Fruit fly (Drosophila melanogaster) whole organism, embryonic: ENCODE results near the gene CG7707.

Experiments used
- Aef1 ChIP-seq: fragments of 200-800 bp; sonication (Bioruptor generic); IDR thresholded peaks from 3 replicates; pipeline ENCODE4 v1.3.6; 2022; ENCODE audit warnings: missing biosample characterization, missing genetic modification characterization
- CG10267 ChIP-seq: fragments of 200-800 bp; sonication (Bioruptor generic); optimal IDR thresholded peaks from 2 replicates; lab custom pipeline; 2018; ENCODE audit warnings: missing biosample characterization, mild to moderate bottlenecking, missing genetic modification characterization, moderate library complexity
- CG10654 ChIP-seq: fragments of 200-800 bp; sonication (Bioruptor generic); optimal IDR thresholded peaks from 2 replicates; lab custom pipeline; 2016; ENCODE audit warnings: missing biosample characterization, missing genetic modification characterization
- CG10959 ChIP-seq: fragments of 200-800 bp; sonication (Bioruptor generic); IDR thresholded peaks from 2 replicates; pipeline ENCODE4 v1.3.6; 2022; ENCODE audit warnings: missing biosample characterization, missing genetic modification characterization
- CG14710 ChIP-seq: fragments of 200-800 bp; sonication (Bioruptor generic); optimal IDR thresholded peaks from 3 replicates; lab custom pipeline; 2019; ENCODE audit warnings: missing biosample characterization, mild to moderate bottlenecking, missing genetic modification characterization, moderate library complexity
- CG15269 ChIP-seq: fragments of 200-800 bp; sonication (Bioruptor generic); optimal IDR thresholded peaks from 2 replicates; lab custom pipeline; 2018; ENCODE audit warnings: missing biosample characterization, mild to moderate bottlenecking, missing genetic modification characterization, moderate library complexity
- CG15514 ChIP-seq: fragments of 200-800 bp; sonication (Bioruptor generic); optimal IDR thresholded peaks from 3 replicates; lab custom pipeline; 2017; ENCODE audit warnings: missing biosample characterization, missing genetic modification characterization, mild to moderate bottlenecking, moderate library complexity, missing genetic modification reagents
- CG17186 ChIP-seq: fragments of 200-800 bp; sonication (Bioruptor generic); optimal IDR thresholded peaks from 3 replicates; lab custom pipeline; 2017; ENCODE audit warnings: missing biosample characterization, missing genetic modification reagents, missing genetic modification characterization
- CG17568 ChIP-seq: fragments of 200-800 bp; sonication (Bioruptor generic); optimal IDR thresholded peaks from 2 replicates; lab custom pipeline; 2018; ENCODE audit warnings: missing biosample characterization, mild to moderate bottlenecking, missing genetic modification characterization, moderate library complexity
- CG17802 ChIP-seq: fragments of 200-800 bp; sonication (Bioruptor generic); optimal IDR thresholded peaks from 2 replicates; lab custom pipeline; 2018; ENCODE audit warnings: missing biosample characterization, mild to moderate bottlenecking, missing genetic modification characterization, moderate library complexity
- CG2120 ChIP-seq: fragments of 200-800 bp; sonication (Bioruptor generic); optimal IDR thresholded peaks from 3 replicates; lab custom pipeline; 2016; ENCODE audit warnings: missing biosample characterization, missing genetic modification characterization
- CG30403 ChIP-seq: fragments of 200-800 bp; sonication (Bioruptor generic); optimal IDR thresholded peaks from 3 replicates; lab custom pipeline; 2016; ENCODE audit warnings: missing biosample characterization, missing genetic modification characterization
- CG31365 ChIP-seq: fragments of 200-800 bp; sonication (Bioruptor generic); optimal IDR thresholded peaks from 2 replicates; lab custom pipeline; 2018; ENCODE audit warnings: missing biosample characterization, mild to moderate bottlenecking, missing genetic modification characterization
- CG32772 ChIP-seq: fragments of 200-800 bp; sonication (Bioruptor generic); IDR thresholded peaks from 2 replicates; pipeline ENCODE4 v1.3.6; 2022; ENCODE audit warnings: missing biosample characterization, missing genetic modification characterization
- CG34376 ChIP-seq: fragments of 200-800 bp; sonication (Bioruptor generic); optimal IDR thresholded peaks from 2 replicates; lab custom pipeline; 2018; ENCODE audit warnings: missing biosample characterization, mild to moderate bottlenecking, missing genetic modification characterization
- CG42726 ChIP-seq: fragments of 200-800 bp; sonication (Bioruptor generic); IDR thresholded peaks from 2 replicates; pipeline ENCODE4 v1.3.6; 2022; ENCODE audit warnings: missing biosample characterization, missing genetic modification characterization; ENCODE audit not compliant: partially characterized antibody
- CG5245 ChIP-seq: fragments of 200-800 bp; sonication (Bioruptor generic); optimal IDR thresholded peaks from 3 replicates; lab custom pipeline; 2016; ENCODE audit warnings: missing biosample characterization, missing genetic modification characterization
- CG7928 ChIP-seq: fragments of 200-800 bp; sonication (Bioruptor generic); optimal IDR thresholded peaks from 2 replicates; lab custom pipeline; 2017; ENCODE audit warnings: missing biosample characterization, mild to moderate bottlenecking, missing genetic modification characterization
- CG7963 ChIP-seq: fragments of 200-800 bp; sonication (Bioruptor generic); IDR thresholded peaks from 3 replicates; pipeline ENCODE4 v1.3.6; 2022; ENCODE audit warnings: missing biosample characterization, missing genetic modification characterization; ENCODE audit not compliant: partially characterized antibody
- CG7987 ChIP-seq: fragments of 200-800 bp; sonication (Bioruptor generic); optimal IDR thresholded peaks from 2 replicates; lab custom pipeline; 2018; ENCODE audit warnings: missing biosample characterization, mild to moderate bottlenecking, missing genetic modification characterization, moderate library complexity
- CG9437 ChIP-seq: fragments of 200-800 bp; sonication (Bioruptor generic); optimal IDR thresholded peaks from 2 replicates; lab custom pipeline; 2018; ENCODE audit warnings: missing biosample characterization, mild to moderate bottlenecking, missing genetic modification characterization
- CG9609 ChIP-seq: fragments of 200-800 bp; sonication (Bioruptor generic); optimal IDR thresholded peaks from 3 replicates; lab custom pipeline; 2016; ENCODE audit warnings: missing biosample characterization, missing genetic modification characterization
- Doc3 ChIP-seq: fragments of 200-800 bp; sonication (Bioruptor generic); IDR thresholded peaks from 3 replicates; pipeline ENCODE4 v1.3.6; 2022; ENCODE audit warnings: missing biosample characterization, missing genetic modification characterization; ENCODE audit not compliant: partially characterized antibody
- H2.0 ChIP-seq: fragments of 200-800 bp; sonication (Bioruptor generic); IDR thresholded peaks from 2 replicates; pipeline ENCODE4 v1.3.6; 2022; ENCODE audit warnings: missing biosample characterization, missing genetic modification characterization
- Hr39 ChIP-seq: fragments of >200 bp; optimal IDR thresholded peaks from 2 replicates; lab custom pipeline; 2017
- Hr78 ChIP-seq, 2 experiments: fragments of 200-800 bp in 1 of 2; fragments of >200 bp in 1 of 2; sonication (Bioruptor generic) in 1 of 2; optimal IDR thresholded peaks; 2 replicates each; lab custom pipeline; 2017 to 2019; ENCODE audit warnings: missing biosample characterization in 2 of 2, missing genetic modification characterization in 2 of 2, mild to moderate bottlenecking in 1 of 2, moderate library complexity in 1 of 2
- Lhr ChIP-seq: fragments of 200-800 bp; sonication (Bioruptor generic); optimal IDR thresholded peaks from 3 replicates; lab custom pipeline; 2017; ENCODE audit warnings: mild to moderate bottlenecking, missing biosample characterization, missing genetic modification reagents, missing genetic modification characterization
- Optix ChIP-seq: fragments of 200-800 bp; sonication (Bioruptor generic); IDR thresholded peaks from 3 replicates; pipeline ENCODE4 v1.3.6; 2022; ENCODE audit warnings: missing biosample characterization, missing genetic modification characterization
- Rfx ChIP-seq: fragments of 200-800 bp; sonication (Bioruptor generic); IDR thresholded peaks from 2 replicates; pipeline ENCODE4 v1.3.6; 2022; ENCODE audit warnings: missing biosample characterization, missing genetic modification characterization
- Sry-δ ChIP-seq: fragments of 200-800 bp; sonication (Bioruptor generic); optimal IDR thresholded peaks from 2 replicates; lab custom pipeline; 2016; ENCODE audit warnings: missing biosample characterization, missing genetic modification characterization
- Stat92E ChIP-seq, 3 experiments: fragments of >200 bp in 2 of 3; fragments of 200-800 bp in 1 of 3; sonication (Bioruptor generic) in 1 of 3; optimal IDR thresholded peaks; 2 replicates each; lab custom pipeline; 2017 to 2019; ENCODE audit warnings: missing biosample characterization in 3 of 3, missing genetic modification characterization in 3 of 3, mild to moderate bottlenecking in 1 of 3, moderate library complexity in 1 of 3
- Tbp ChIP-seq: fragments of >200 bp; optimal IDR thresholded peaks from 2 replicates; lab custom pipeline; 2018; ENCODE audit warnings: missing biosample characterization, missing genetic modification characterization
- ato ChIP-seq: fragments of 200-800 bp; sonication (Bioruptor generic); IDR thresholded peaks from 2 replicates; pipeline ENCODE4 v1.3.6; 2022; ENCODE audit warnings: missing biosample characterization, missing genetic modification characterization; ENCODE audit not compliant: partially characterized antibody
- chn ChIP-seq: fragments of 200-800 bp; sonication (Bioruptor generic); optimal IDR thresholded peaks from 2 replicates; lab custom pipeline; 2016; ENCODE audit warnings: missing biosample characterization, missing genetic modification characterization
- crc ChIP-seq: fragments of 200-800 bp; sonication (Bioruptor generic); optimal IDR thresholded peaks from 2 replicates; lab custom pipeline; 2016; ENCODE audit warnings: missing biosample characterization, missing genetic modification characterization
- dmrt99B ChIP-seq: fragments of 200-800 bp; sonication (Bioruptor generic); optimal IDR thresholded peaks from 2 replicates; lab custom pipeline; 2018; ENCODE audit warnings: missing biosample characterization, mild to moderate bottlenecking, missing genetic modification characterization, moderate library complexity
- dpn ChIP-seq, 2 experiments: fragments of 200-800 bp; sonication (Bioruptor generic); optimal IDR thresholded peaks; 3 replicates each; lab custom pipeline; 2016; ENCODE audit warnings: missing biosample characterization in 2 of 2, missing genetic modification characterization in 2 of 2
- gfzf ChIP-seq: fragments of 200-800 bp; sonication (Bioruptor generic); optimal IDR thresholded peaks from 2 replicates; lab custom pipeline; 2016; ENCODE audit warnings: missing biosample characterization, mild to moderate bottlenecking, missing genetic modification characterization, moderate library complexity
- grn ChIP-seq: fragments of 200-800 bp; sonication (Bioruptor generic); optimal IDR thresholded peaks from 3 replicates; lab custom pipeline; 2017; ENCODE audit warnings: missing biosample characterization, missing genetic modification characterization
- lbe ChIP-seq: fragments of 200-800 bp; sonication (Bioruptor generic); optimal IDR thresholded peaks from 2 replicates; lab custom pipeline; 2016; ENCODE audit warnings: missing biosample characterization, mild to moderate bottlenecking, missing genetic modification characterization
- nmo ChIP-seq: fragments of 200-800 bp; sonication (Bioruptor generic); optimal IDR thresholded peaks from 2 replicates; lab custom pipeline; 2018; ENCODE audit warnings: missing biosample characterization, mild to moderate bottlenecking, missing genetic modification characterization, moderate library complexity
- onecut ChIP-seq: fragments of 200-800 bp; sonication (Bioruptor generic); IDR thresholded peaks from 2 replicates; pipeline ENCODE4 v1.3.6; 2022; ENCODE audit warnings: missing biosample characterization, missing genetic modification characterization
- pho ChIP-seq: fragments of 200-800 bp; sonication (Bioruptor generic); optimal IDR thresholded peaks from 2 replicates; lab custom pipeline; 2016; ENCODE audit warnings: missing biosample characterization, missing genetic modification characterization
- phol ChIP-seq: fragments of 200-800 bp; sonication (Bioruptor generic); optimal IDR thresholded peaks from 3 replicates; lab custom pipeline; 2018; ENCODE audit warnings: missing biosample characterization, mild to moderate bottlenecking, missing genetic modification characterization, moderate library complexity
- pita ChIP-seq: fragments of 200-800 bp; sonication (Bioruptor generic); optimal IDR thresholded peaks from 2 replicates; lab custom pipeline; 2017; ENCODE audit warnings: missing biosample characterization, mild to moderate bottlenecking, missing genetic modification characterization
- prd ChIP-seq, 3 experiments: fragments of >200 bp in 2 of 3; fragments of 200-800 bp in 1 of 3; sonication (Bioruptor generic) in 1 of 3; optimal IDR thresholded peaks in 2 of 3; IDR thresholded peaks in 1 of 3; 2 replicates in 2 of 3; 3 replicates in 1 of 3; pipeline versions ENCODE4 v1.3.6 to Lab custom; 2017 to 2022; ENCODE audit warnings: missing biosample characterization in 1 of 3, missing genetic modification characterization in 1 of 3
- ssp ChIP-seq: fragments of 200-800 bp; sonication (Bioruptor generic); IDR thresholded peaks from 2 replicates; pipeline ENCODE4 v1.3.6; 2022; ENCODE audit warnings: missing biosample characterization, missing genetic modification characterization
- tgo ChIP-seq: fragments of 200-800 bp; sonication (Bioruptor generic); IDR thresholded peaks from 3 replicates; pipeline ENCODE4 v1.3.6; 2022; ENCODE audit warnings: missing biosample characterization, missing genetic modification characterization
- yki ChIP-seq: fragments of >200 bp; optimal IDR thresholded peaks from 3 replicates; lab custom pipeline; 2018
- z ChIP-seq: fragments of 200-800 bp; sonication (Bioruptor generic); IDR thresholded peaks from 3 replicates; pipeline ENCODE4 v1.3.6; 2022; ENCODE audit warnings: missing biosample characterization, missing genetic modification characterization

The CG7707 gene

DNA sequence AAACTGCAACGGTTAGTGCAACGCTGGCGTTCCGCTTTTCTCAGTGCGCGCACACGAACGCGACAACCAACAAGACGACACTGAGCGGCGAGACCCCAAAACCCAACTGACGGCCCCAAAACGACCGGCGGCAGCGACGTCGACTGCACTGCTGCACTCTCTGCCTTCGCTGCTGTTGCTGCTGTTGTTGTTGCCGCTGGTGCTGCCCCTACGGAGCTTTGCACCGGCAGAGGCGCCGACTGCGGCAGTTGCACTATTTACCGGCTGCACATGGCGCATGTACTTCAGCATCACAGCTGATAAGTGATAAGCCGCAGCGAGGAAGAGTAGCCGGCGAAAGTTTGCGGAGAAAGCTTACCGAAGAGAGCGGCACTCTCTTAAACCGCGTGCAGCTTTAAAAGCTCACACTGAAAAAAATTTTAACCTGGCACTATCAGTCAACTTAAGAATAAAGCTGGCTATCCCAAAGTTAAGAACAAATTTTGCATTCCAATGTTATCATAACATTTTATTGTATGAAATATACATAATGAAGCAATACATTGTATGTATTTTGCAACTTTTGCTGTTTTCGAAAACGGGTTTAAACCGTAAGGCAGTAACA is 5.0 kb upstream of the CG7707 start, which contains the start of gene Rbp6 (continued):
- no peak for TF ChIP-seq H2.0
- no peak for TF ChIP-seq Aef1 (GFP tag; lab: Robert Waterston, UW)
- TF ChIP-seq CG9437 (GFP tag; lab: Kevin White, UChicago) = no peak
- TF ChIP-seq phol (tag; lab: Kevin White, UChicago) = peak; percentile 16
- TF ChIP-seq CG32772 (GFP tag; lab: Robert Waterston, UW) = no peak
- no peak for TF ChIP-seq Optix (GFP tag; lab: Robert Waterston, UW)
- TF ChIP-seq CG14710 = no peak
- no peak for TF ChIP-seq crc (GFP tag; lab: Kevin White, UChicago)
- TF ChIP-seq CG10267 (tag; lab: Kevin White, UChicago) = no peak
- no peak for TF ChIP-seq CG42726 (GFP tag; lab: Robert Waterston, UW)
- peak; percentile 21 for TF ChIP-seq CG15514 (GFP tag; lab: Kevin White, UChicago)
- no peak for TF ChIP-seq Tbp (GFP tag; lab: Kevin White, UChicago)
- no peak for TF ChIP-seq prd (optimal IDR thresholded peaks at IDR 0.05; lab: Kevin White, UChicago)
- TF ChIP-seq prd (GFP tag; IDR thresholded peaks at IDR 0.05; lab: Robert Waterston, UW) = 0 out of 3 replicates have a peak, but pooled peaks have one; percentile 12
- TF ChIP-seq CG34376 (GFP tag; lab: Kevin White, UChicago) = no peak
- no peak for TF ChIP-seq pita (GFP tag; lab: Kevin White, UChicago)
- TF ChIP-seq Sry-δ (GFP tag; lab: Kevin White, UChicago) = no peak
- TF ChIP-seq Doc3 (GFP tag; lab: Robert Waterston, UW) = no peak
- TF ChIP-seq Rfx = 0 out of 2 replicates have a peak, but pooled peaks have one; percentile 22
- no peak for TF ChIP-seq Stat92E (GFP tag; optimal IDR thresholded peaks at IDR 0.05; lab: Kevin White, UChicago)
- no peak for TF ChIP-seq chn (GFP tag; lab: Kevin White, UChicago)
- no peak for TF ChIP-seq grn (GFP tag; lab: Kevin White, UChicago)
- TF ChIP-seq lbe = no peak
- TF ChIP-seq Hr78 (GFP tag; optimal IDR thresholded peaks at IDR 0.05; lab: Kevin White, UChicago) = no peak
- no peak for TF ChIP-seq onecut
- no peak for TF ChIP-seq z (GFP tag; lab: Robert Waterston, UW)
- TF ChIP-seq dpn (GFP tag; optimal IDR thresholded peaks at IDR 0.05; lab: Kevin White, UChicago) = peak in 1 of 2 experiments; percentile 18
- no peak for TF ChIP-seq yki (lab: Kevin White, UChicago)
- no peak for TF ChIP-seq CG15269 (tag; lab: Kevin White, UChicago)
- TF ChIP-seq ssp (GFP tag; lab: Robert Waterston, UW) = no peak
- peak; percentile 18 for TF ChIP-seq dmrt99B
- no peak for TF ChIP-seq CG17186
- TF ChIP-seq CG5245 (GFP tag; lab: Kevin White, UChicago) = no peak
- TF ChIP-seq CG10654 (GFP tag; lab: Kevin White, UChicago) = no peak
- no peak for TF ChIP-seq ato (GFP tag; lab: Robert Waterston, UW)
- TF ChIP-seq CG31365 (tag; lab: Kevin White, UChicago) = no peak
- peak; percentile 42; the same call in 2 of the 3 replicates for TF ChIP-seq tgo (GFP tag; lab: Robert Waterston, UW)
- TF ChIP-seq nmo (GFP tag; lab: Kevin White, UChicago) = no peak
- no peak for TF ChIP-seq CG17802 (tag; lab: Kevin White, UChicago)
- peak; percentile 29 for TF ChIP-seq CG2120
- no peak for TF ChIP-seq Hr39
- no peak for TF ChIP-seq CG10959 (GFP tag; lab: Robert Waterston, UW)
- peak; percentile 37 for TF ChIP-seq CG30403 (GFP tag; lab: Kevin White, UChicago)
- TF ChIP-seq CG9609 = no peak
- TF ChIP-seq CG17568 = no peak
- TF ChIP-seq CG7928 = no peak
- no peak for TF ChIP-seq Lhr (GFP tag; lab: Kevin White, UChicago)
- no peak for TF ChIP-seq gfzf (GFP tag; lab: Kevin White, UChicago)
- TF ChIP-seq CG7987 (GFP tag; lab: Kevin White, UChicago) = no peak
- TF ChIP-seq pho (GFP tag; lab: Kevin White, UChicago) = no peak
- no peak for TF ChIP-seq CG7963 (GFP tag; lab: Robert Waterston, UW)
